Fruit fly (Drosophila melanogaster) S2 (cell line): ENCODE measurements around the gene Dhdds.

ENCODE experiments used
- CG8478 ChIP-seq: fragments of >200 bp; optimal IDR thresholded peaks from 2 replicates; lab custom pipeline; 2018
- CTCF ChIP-seq, 2 experiments: fragments of >200 bp; optimal IDR thresholded peaks; 2 replicates each; lab custom pipeline; 2018

DNA sequence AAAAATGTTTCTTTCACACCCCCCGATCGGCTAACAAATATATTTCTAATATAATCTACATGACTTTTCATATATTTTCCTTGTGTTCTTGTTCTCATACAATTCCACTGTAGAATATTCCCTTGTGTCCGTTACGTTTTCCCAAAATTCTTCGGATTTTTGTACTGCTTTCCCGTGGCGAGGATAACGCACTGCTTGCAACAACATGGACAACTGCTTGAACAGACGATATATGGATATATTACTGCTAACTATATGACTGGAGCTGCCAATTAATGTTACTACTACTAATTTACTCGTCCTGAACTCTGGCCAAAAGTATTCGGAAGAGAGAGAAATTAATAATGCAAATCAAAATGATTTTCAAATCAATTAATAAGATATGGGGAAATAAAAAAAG lies 8.2 kb downstream of the Dhdds start:
- TF ChIP-seq CG8478 (lab: Kevin White, UChicago) (no peak), CTCF (optimal IDR thresholded peaks at IDR 0.05; lab: Kevin White, UChicago) (no peak)
